Worm (Caenorhabditis elegans) whole organism, L1 larva: ENCODE results near the gene C18A11.1.

Experiments
- C16A3.4 ChIP-seq: fragments of 150-350 bp; optimal IDR thresholded peaks from 2 replicates; lab custom pipeline; 2014; ENCODE audit warnings: missing biosample characterization, missing genetic modification characterization
- C34B4.2 ChIP-seq: sonication (generic microtip); optimal IDR thresholded peaks from 2 replicates; lab custom pipeline; 2017; ENCODE audit warnings: mild to moderate bottlenecking, missing genetic modification characterization, missing compliant biosample characterization
- F16B12.6 ChIP-seq: fragments of 150-350 bp; optimal IDR thresholded peaks from 2 replicates; lab custom pipeline; 2014; ENCODE audit warnings: missing biosample characterization, missing genetic modification characterization
- aly-2 ChIP-seq: fragments of 150-350 bp; optimal IDR thresholded peaks from 2 replicates; lab custom pipeline; 2014; ENCODE audit warnings: missing biosample characterization, missing genetic modification characterization
- ceh-63 ChIP-seq: fragments of 200-800 bp; sonication (Bioruptor generic); optimal IDR thresholded peaks from 2 replicates; lab custom pipeline; 2018; ENCODE audit warnings: mild to moderate bottlenecking, missing genetic modification characterization, missing compliant biosample characterization
- ceh-82 ChIP-seq, 3 experiments: fragments of 150-350 bp in 1 of 3; sonication (generic microtip) in 2 of 3; optimal IDR thresholded peaks; 2 replicates each; lab custom pipeline; 2014 to 2017; ENCODE audit warnings: missing biosample characterization in 3 of 3, missing genetic modification characterization in 3 of 3
- dpl-1 ChIP-seq, 3 experiments: fragments of 150-350 bp in 2 of 3; sonication (generic microtip) in 1 of 3; optimal IDR thresholded peaks; 2 replicates each; lab custom pipeline; 2014 to 2017; ENCODE audit warnings: missing biosample characterization in 3 of 3, missing genetic modification characterization in 3 of 3, missing genetic modification reagents in 3 of 3
- efl-1 ChIP-seq, 4 experiments: fragments of 150-350 bp; optimal IDR thresholded peaks in 3 of 4; peaks in 1 of 4; 1 replicate in 1 of 4; 2 replicates in 3 of 4; lab custom pipeline; 2014; ENCODE audit warnings: missing biosample characterization in 2 of 4, missing genetic modification characterization in 2 of 4, missing genetic modification reagents in 2 of 4
- egl-13 ChIP-seq: sonication (generic microtip); optimal IDR thresholded peaks from 2 replicates; lab custom pipeline; 2016; ENCODE audit warnings: missing genotype, missing genetic modification reagents, missing genetic modification characterization, missing compliant biosample characterization
- ets-5 ChIP-seq: fragments of 200-800 bp; sonication (Bioruptor generic); IDR thresholded peaks from 2 replicates; pipeline ENCODE4 v1.3.6; 2022; ENCODE audit warnings: missing genetic modification characterization, missing compliant biosample characterization
- fkh-10 ChIP-seq: sonication (generic microtip); optimal IDR thresholded peaks from 2 replicates; lab custom pipeline; 2017; ENCODE audit warnings: missing biosample characterization, missing genetic modification reagents, missing genetic modification characterization
- fkh-8 ChIP-seq: sonication (generic microtip); optimal IDR thresholded peaks from 2 replicates; lab custom pipeline; 2016; ENCODE audit warnings: mild to moderate bottlenecking, missing genetic modification characterization, missing compliant biosample characterization
- hlh-4 ChIP-seq: sonication (generic microtip); optimal IDR thresholded peaks from 2 replicates; lab custom pipeline; 2016; ENCODE audit warnings: mild to moderate bottlenecking, missing genetic modification characterization, missing compliant biosample characterization
- hpl-2 ChIP-seq: fragments of 150-350 bp; optimal IDR thresholded peaks from 2 replicates; lab custom pipeline; 2014; ENCODE audit warnings: missing biosample characterization, missing genetic modification reagents, missing genetic modification characterization
- irx-1 ChIP-seq: sonication (generic microtip); optimal IDR thresholded peaks from 2 replicates; lab custom pipeline; 2016; ENCODE audit warnings: missing genetic modification characterization, missing compliant biosample characterization
- isw-1 ChIP-seq: fragments of 200-800 bp; sonication (Bioruptor generic); IDR thresholded peaks from 2 replicates; pipeline ENCODE4 v1.3.6; 2022; ENCODE audit warnings: missing genetic modification characterization, missing compliant biosample characterization
- jun-1 ChIP-seq: fragments of 150-350 bp; optimal IDR thresholded peaks from 2 replicates; lab custom pipeline; 2014; ENCODE audit warnings: missing biosample characterization, missing genetic modification reagents, missing genetic modification characterization
- lin-13 ChIP-seq: fragments of 150-350 bp; optimal IDR thresholded peaks from 2 replicates; lab custom pipeline; 2014; ENCODE audit warnings: missing biosample characterization, missing genetic modification reagents, missing genetic modification characterization
- lin-14 ChIP-seq: fragments of 200-800 bp; sonication (Bioruptor generic); optimal IDR thresholded peaks from 2 replicates; lab custom pipeline; 2018; ENCODE audit warnings: mild to moderate bottlenecking, missing genetic modification characterization, moderate library complexity, missing compliant biosample characterization
- lin-35 ChIP-seq, 2 experiments: fragments of 150-350 bp; optimal IDR thresholded peaks; 2 replicates each; lab custom pipeline; 2014; ENCODE audit warnings: missing biosample characterization in 2 of 2, missing genetic modification characterization in 2 of 2, missing genetic modification reagents in 2 of 2
- lin-39 ChIP-seq: fragments of 150-350 bp; optimal IDR thresholded peaks from 2 replicates; lab custom pipeline; 2014; ENCODE audit warnings: missing biosample characterization, missing genetic modification reagents, missing genetic modification characterization
- lir-3 ChIP-seq: sonication (generic microtip); optimal IDR thresholded peaks from 2 replicates; lab custom pipeline; 2016; ENCODE audit warnings: mild to moderate bottlenecking, missing genetic modification characterization, moderate library complexity, missing compliant biosample characterization; ENCODE audit not compliant: poor library complexity
- lsy-2 ChIP-seq, 2 experiments: fragments of 150-350 bp; optimal IDR thresholded peaks; 2 replicates each; lab custom pipeline; 2014; ENCODE audit warnings: missing biosample characterization in 2 of 2, missing genetic modification characterization in 2 of 2
- mab-9 ChIP-seq: fragments of 200-800 bp; sonication (Bioruptor generic); IDR thresholded peaks from 2 replicates; pipeline ENCODE4 v1.3.6; 2022; ENCODE audit warnings: missing genetic modification reagents, missing genetic modification characterization, missing compliant biosample characterization
- mdl-1 ChIP-seq, 2 experiments: fragments of 150-350 bp; optimal IDR thresholded peaks; 2 replicates each; lab custom pipeline; 2014 to 2017; ENCODE audit warnings: missing biosample characterization in 2 of 2, missing genetic modification characterization in 2 of 2, inconsistent platforms in 1 of 2
- mep-1 ChIP-seq: fragments of 150-350 bp; optimal IDR thresholded peaks from 2 replicates; lab custom pipeline; 2014; ENCODE audit warnings: missing biosample characterization, missing genetic modification characterization
- nhr-11 ChIP-seq: fragments of 150-350 bp; optimal IDR thresholded peaks from 2 replicates; lab custom pipeline; 2014; ENCODE audit warnings: missing biosample characterization, missing genetic modification characterization
- nhr-12 ChIP-seq: sonication (generic microtip); optimal IDR thresholded peaks from 2 replicates; lab custom pipeline; 2017; ENCODE audit warnings: missing biosample characterization, missing genetic modification characterization
- nhr-237 ChIP-seq: fragments of 150-350 bp; optimal IDR thresholded peaks from 2 replicates; lab custom pipeline; 2014; ENCODE audit warnings: missing biosample characterization, missing genetic modification characterization
- nhr-71 ChIP-seq: sonication (generic microtip); optimal IDR thresholded peaks from 2 replicates; lab custom pipeline; 2016; ENCODE audit warnings: mild to moderate bottlenecking, missing genetic modification characterization, moderate library complexity, missing compliant biosample characterization
- nhr-76 ChIP-seq: sonication (generic microtip); optimal IDR thresholded peaks from 2 replicates; lab custom pipeline; 2017; ENCODE audit warnings: missing biosample characterization, missing genetic modification characterization
- nhr-77 ChIP-seq: fragments of 150-350 bp; optimal IDR thresholded peaks from 2 replicates; lab custom pipeline; 2014; ENCODE audit warnings: missing biosample characterization, missing genetic modification characterization
- nhr-84 ChIP-seq: sonication (generic microtip); optimal IDR thresholded peaks from 2 replicates; lab custom pipeline; 2017; ENCODE audit warnings: missing biosample characterization, missing genetic modification characterization
- nhr-85 ChIP-seq: sonication (generic microtip); peaks from one replicate; lab custom pipeline; 2016; ENCODE audit warnings: missing genetic modification characterization, inconsistent platforms, missing compliant biosample characterization
- nhr-90 ChIP-seq: sonication (generic microtip); optimal IDR thresholded peaks from 2 replicates; lab custom pipeline; 2016; ENCODE audit warnings: mild to moderate bottlenecking, missing genetic modification characterization, missing compliant biosample characterization; ENCODE audit not compliant: poor library complexity
- pax-3 ChIP-seq: fragments of 200-800 bp; sonication (Bioruptor generic); optimal IDR thresholded peaks from 2 replicates; lab custom pipeline; 2018; ENCODE audit warnings: mild to moderate bottlenecking, missing genetic modification characterization, moderate library complexity, missing compliant biosample characterization
- skn-1 ChIP-seq: fragments of 150-350 bp; optimal IDR thresholded peaks from 2 replicates; lab custom pipeline; 2014; ENCODE audit warnings: missing biosample characterization, missing genetic modification characterization
- snu-23 ChIP-seq: sonication (generic microtip); optimal IDR thresholded peaks from 2 replicates; lab custom pipeline; 2016; ENCODE audit warnings: missing genetic modification characterization, missing compliant biosample characterization
- sox-4 ChIP-seq: sonication (generic microtip); optimal IDR thresholded peaks from 2 replicates; lab custom pipeline; 2016; ENCODE audit warnings: missing genetic modification characterization, missing compliant biosample characterization
- sup-37 ChIP-seq: fragments of 200-800 bp; sonication (Bioruptor generic); optimal IDR thresholded peaks from 2 replicates; lab custom pipeline; 2018; ENCODE audit warnings: mild to moderate bottlenecking, missing genetic modification characterization, missing compliant biosample characterization
- swsn-7 ChIP-seq: sonication (generic microtip); optimal IDR thresholded peaks from 2 replicates; lab custom pipeline; 2016; ENCODE audit warnings: missing genetic modification characterization, missing compliant biosample characterization
- tbx-2 ChIP-seq: sonication (generic microtip); optimal IDR thresholded peaks from 2 replicates; lab custom pipeline; 2016; ENCODE audit warnings: missing genetic modification characterization, missing compliant biosample characterization
- unc-30 ChIP-seq: sonication (generic microtip); optimal IDR thresholded peaks from 2 replicates; lab custom pipeline; 2017; ENCODE audit warnings: missing biosample characterization, missing genetic modification characterization
- unc-86 ChIP-seq: sonication (generic microtip); optimal IDR thresholded peaks from 2 replicates; lab custom pipeline; 2016; ENCODE audit warnings: missing genetic modification characterization, missing compliant biosample characterization
- unc-98 ChIP-seq: fragments of 200-800 bp; sonication (Bioruptor generic); IDR thresholded peaks from 2 replicates; pipeline ENCODE4 v1.3.6; 2022; ENCODE audit warnings: missing genetic modification characterization, missing compliant biosample characterization
- xbp-1 ChIP-seq: sonication (generic microtip); optimal IDR thresholded peaks from 2 replicates; lab custom pipeline; 2016; ENCODE audit warnings: missing genetic modification characterization, missing compliant biosample characterization
- zip-4 ChIP-seq: fragments of 200-800 bp; sonication (Bioruptor generic); optimal IDR thresholded peaks from 2 replicates; lab custom pipeline; 2018; ENCODE audit warnings: mild to moderate bottlenecking, missing genetic modification characterization, moderate library complexity, missing compliant biosample characterization

Gene C18A11.1

DNA sequence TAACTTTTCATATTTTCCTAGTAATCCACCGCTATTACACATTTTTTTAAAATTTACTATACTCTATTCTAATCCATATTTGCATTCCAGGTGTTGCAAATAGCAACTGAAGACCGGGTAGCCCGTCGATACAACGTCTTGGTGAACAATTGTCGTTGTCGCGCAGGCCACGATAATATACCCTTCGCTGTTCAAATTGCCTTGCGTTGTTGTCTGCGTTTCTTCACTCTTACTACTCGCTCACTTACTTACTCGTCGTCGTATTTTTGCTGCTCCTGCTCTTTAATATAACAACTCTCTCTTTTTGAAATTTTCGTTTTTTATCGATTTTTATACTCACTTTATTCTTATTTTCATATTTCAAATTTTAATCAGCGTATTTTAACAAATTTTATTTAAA, 34.8 kb downstream of the C18A11.1 start, which contains the start of gene K07E3.2:
Gene K07E3.2, plus strand, starts transcription at position 400 of the 400 bp plus-strand sequence.
- no peak for TF ChIP-seq fkh-10
- peak; percentile 11 for TF ChIP-seq xbp-1 (tag; lab: Kevin White, UChicago)
- peak; percentile 47 for TF ChIP-seq snu-23 (GFP tag; lab: Kevin White, UChicago)
- peak; percentile 17 for TF ChIP-seq nhr-71 (tag; lab: Kevin White, UChicago)
- TF ChIP-seq lin-35 (GFP tag; optimal IDR thresholded peaks at IDR 0.05; lab: Kevin White, UChicago), result no peak
- TF ChIP-seq ceh-82 (tag; optimal IDR thresholded peaks at IDR 0.05; lab: Kevin White, UChicago), result peak in 1 of 3 experiments; percentile 20
- peak; percentile 35 for TF ChIP-seq nhr-90 (tag; lab: Kevin White, UChicago)
- TF ChIP-seq, all 84 proteins: peak for 5

DNA sequence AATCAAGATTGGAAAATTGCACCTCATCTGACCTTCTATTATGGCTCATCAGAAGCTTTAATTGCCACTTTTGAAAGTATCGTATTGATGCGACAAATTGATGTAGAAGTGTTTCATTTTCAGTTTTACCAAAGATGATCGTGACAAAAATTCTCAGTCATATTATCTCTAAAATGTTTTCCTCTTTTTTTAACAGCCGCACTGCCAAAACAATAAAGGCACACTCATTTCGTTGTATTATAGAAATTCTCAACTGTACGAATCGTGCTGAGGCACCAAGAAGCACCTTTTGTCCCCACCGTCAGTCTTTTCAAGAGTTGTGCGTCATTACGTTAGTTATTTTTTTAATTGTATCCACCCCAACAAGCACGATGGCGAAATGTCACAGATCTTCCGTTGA, 38.8 kb downstream of the C18A11.1 start, which contains the start of gene K07E3.9:
Gene K07E3.9, plus strand, starts transcription at position 301 of the 400 bp plus-strand sequence.
- TF ChIP-seq swsn-7 (tag; lab: Kevin White, UChicago) (no peak), ets-5 (GFP tag; lab: Robert Waterston, UW) (no peak)
- TF ChIP-seq, all 84 proteins: peak for 0

DNA sequence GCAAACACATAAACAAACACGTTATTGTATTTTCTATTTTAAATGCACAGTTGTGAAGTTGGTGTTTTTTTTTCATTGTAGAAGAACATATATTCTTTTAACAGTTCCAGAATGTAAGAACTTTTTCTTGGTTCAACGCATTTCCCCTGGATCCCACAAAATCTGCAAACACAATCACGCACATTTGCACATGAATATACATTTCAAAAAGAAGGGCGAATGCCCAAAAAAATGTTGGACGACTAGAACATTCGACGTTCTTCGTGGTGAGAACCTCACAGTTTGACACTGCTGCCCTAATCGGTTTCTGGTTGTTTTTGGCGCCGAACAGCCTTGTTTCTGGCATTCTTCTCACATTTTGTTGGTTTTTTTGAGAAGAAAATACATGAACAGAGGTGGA, 40.4 kb downstream of the C18A11.1 start:
- no peak for TF ChIP-seq zip-4 (GFP tag; lab: Kevin White, UChicago)
- TF ChIP-seq lir-3 (tag; lab: Kevin White, UChicago), result no peak
- TF ChIP-seq ceh-82 (tag; optimal IDR thresholded peaks at IDR 0.05; lab: Kevin White, UChicago), result no peak
- TF ChIP-seq C34B4.2 (tag; lab: Kevin White, UChicago), result no peak
- TF ChIP-seq snu-23 (GFP tag; lab: Kevin White, UChicago), result peak; percentile 51
- TF ChIP-seq tbx-2, result no peak
- TF ChIP-seq lin-14, result peak; percentile 52
- no peak for TF ChIP-seq egl-13
- peak in 1 of 3 experiments; percentile 47 for TF ChIP-seq dpl-1 (GFP tag; optimal IDR thresholded peaks at IDR 0.05; lab: Kevin White, UChicago)
- no peak for TF ChIP-seq jun-1 (tag; lab: Kevin White, UChicago)
- no peak for TF ChIP-seq unc-98 (GFP tag; lab: Robert Waterston, UW)
- no peak for TF ChIP-seq nhr-11 (tag; lab: Kevin White, UChicago)
- TF ChIP-seq sup-37 (GFP tag; lab: Kevin White, UChicago), result no peak
- peak; percentile 16 for TF ChIP-seq xbp-1 (tag; lab: Kevin White, UChicago)
- no peak for TF ChIP-seq nhr-85 (tag; lab: Kevin White, UChicago)
- peak; percentile 31 for TF ChIP-seq skn-1 (tag; lab: Kevin White, UChicago)
- TF ChIP-seq lin-13 (GFP tag; lab: Kevin White, UChicago), result no peak
- no peak for TF ChIP-seq sox-4
- TF ChIP-seq C16A3.4 (tag; lab: Kevin White, UChicago), result no peak
- peak; percentile 70 for TF ChIP-seq mep-1
- TF ChIP-seq nhr-77, result no peak
- no peak for TF ChIP-seq ceh-63 (GFP tag; lab: Kevin White, UChicago)
- no peak; the same call in 1 of the 2 replicates for TF ChIP-seq isw-1 (GFP tag; lab: Robert Waterston, UW)
- peak; percentile 21 to 44 for TF ChIP-seq lsy-2 (tag; optimal IDR thresholded peaks at IDR 0.05; lab: Kevin White, UChicago)
- peak in 1 of 2 experiments; percentile 27 for TF ChIP-seq lin-35 (GFP tag; optimal IDR thresholded peaks at IDR 0.05; lab: Kevin White, UChicago)
- no peak for TF ChIP-seq fkh-8 (tag; lab: Kevin White, UChicago)
- peak; percentile 28 for TF ChIP-seq swsn-7 (tag; lab: Kevin White, UChicago)
- no peak for TF ChIP-seq mab-9 (GFP tag; lab: Robert Waterston, UW)
- peak; percentile 40 for TF ChIP-seq nhr-71 (tag; lab: Kevin White, UChicago)
- TF ChIP-seq hlh-4 (tag; lab: Kevin White, UChicago), result no peak
- no peak for TF ChIP-seq unc-30 (tag; lab: Kevin White, UChicago)
- no peak for TF ChIP-seq nhr-84
- TF ChIP-seq F16B12.6 (tag; lab: Kevin White, UChicago), result peak; percentile 90
- peak; percentile 8 for TF ChIP-seq nhr-90 (tag; lab: Kevin White, UChicago)
- TF ChIP-seq irx-1 (tag; lab: Kevin White, UChicago), result peak; percentile 2
- TF ChIP-seq unc-86 (tag; lab: Kevin White, UChicago), result no peak
- TF ChIP-seq aly-2 (tag; lab: Kevin White, UChicago), result no peak
- TF ChIP-seq pax-3 (tag; lab: Kevin White, UChicago), result no peak
- no peak for TF ChIP-seq lin-39
- TF ChIP-seq mdl-1 (tag; optimal IDR thresholded peaks at IDR 0.05; lab: Kevin White, UChicago), result peak in 1 of 2 experiments; percentile 33
- no peak for TF ChIP-seq nhr-12
- no peak for TF ChIP-seq nhr-76 (tag; lab: Kevin White, UChicago)
- peak in 1 of 2 experiments; percentile 18 for TF ChIP-seq efl-1 (optimal IDR thresholded peaks at IDR 0.05; lab: Kevin White, UChicago)
- peak; percentile 55 to 76 for TF ChIP-seq efl-1 (GFP tag; optimal IDR thresholded peaks at IDR 0.05 in 1 of 2; lab: Kevin White, UChicago)
- no peak for TF ChIP-seq nhr-237 (tag; lab: Kevin White, UChicago)
- no peak for TF ChIP-seq hpl-2
